Worm (Caenorhabditis elegans): Measurements from ENCODE around the gene xnd-1.
A peak's percentile ranks its signal among the peaks of the same experiment; 100 is the strongest.

ce11 chrIII:5653692-5654105 is 49.4 kb downstream of the xnd-1 start:
- TF ChIP-seq hsf-1 (GFP tag; IDR thresholded peaks at IDR 0.05): peak; percentile 33; the same call in 1 of the 2 replicates
- no peak for TF ChIP-seq T07F8.4 (tag; optimal IDR thresholded peaks at IDR 0.05)
- no peak for TF ChIP-seq die-1 (tag; optimal IDR thresholded peaks at IDR 0.05)
- no peak for TF ChIP-seq unc-62 (GFP tag; optimal IDR thresholded peaks at IDR 0.05)
- TF ChIP-seq efl-1 (GFP tag; optimal IDR thresholded peaks at IDR 0.05): peak; percentile 34
